Fruit fly (Drosophila melanogaster): ENCODE results near the gene tutl.

dm6 chr2L:4246376-4246775 is 36.6 kb upstream of the tutl start:
- TF ChIP-seq Mnt (GFP tag; optimal IDR thresholded peaks at IDR 0.05) (no peak), CG5204 (GFP tag; optimal IDR thresholded peaks at IDR 0.05) (no peak), CG11617 (GFP tag; optimal IDR thresholded peaks at IDR 0.05) (no peak), CG33017 (tag; optimal IDR thresholded peaks at IDR 0.05) (no peak), Crg-1 (GFP tag; optimal IDR thresholded peaks at IDR 0.05) (no peak)
